Worm (Caenorhabditis elegans) whole organism, L1 larva: ENCODE data around the gene F58F12.4.

Experiments used
- skn-1 ChIP-seq: fragments of 150-350 bp; optimal IDR thresholded peaks from 2 replicates; lab custom pipeline; 2014; ENCODE audit warnings: missing biosample characterization, missing genetic modification characterization
- tlp-1 ChIP-seq: fragments of 150-350 bp; optimal IDR thresholded peaks from 2 replicates; lab custom pipeline; 2014; ENCODE audit warnings: missing biosample characterization, missing genetic modification characterization

- TF ChIP-seq skn-1 (tag; lab: Kevin White, UChicago) (no peak), tlp-1 (tag; lab: Kevin White, UChicago) (no peak)
Observed at ce11 chrII:6358232-6358631, 28.3 kb upstream of the F58F12.4 start.
